Worm (Caenorhabditis elegans): ENCODE measurements around the gene W08G11.1.

Gene W08G11.1

ce11 chrV:16302439-16302838 lies 44.4 kb upstream of the W08G11.1 start, which contains the start of the genes C31A11.13 and oac-6:
TSS of gene C31A11.13 (minus strand) at chrV:16302551.
TSS of gene oac-6 (plus strand) at chrV:16302717.
- peak in 1 of 2 experiments; percentile 65 for TF ChIP-seq unc-62 (GFP tag; optimal IDR thresholded peaks at IDR 0.05 in 1 of 2)
- no peak for TF ChIP-seq unc-62 (tag; optimal IDR thresholded peaks at IDR 0.05)
- TF ChIP-seq Y48G9A.11 (GFP tag; IDR thresholded peaks at IDR 0.05), result no peak
- no peak for TF ChIP-seq ztf-7 (tag; optimal IDR thresholded peaks at IDR 0.05)
- no peak for TF ChIP-seq lin-1 (GFP tag; IDR thresholded peaks at IDR 0.05)
- no peak for TF ChIP-seq spr-1 (tag; optimal IDR thresholded peaks at IDR 0.05)
- no peak for TF ChIP-seq mxl-3 (GFP tag; optimal IDR thresholded peaks at IDR 0.05)
- no peak for TF ChIP-seq nhr-111 (GFP tag; optimal IDR thresholded peaks at IDR 0.05)
- no peak for TF ChIP-seq set-16 (GFP tag; IDR thresholded peaks at IDR 0.05)
- TF ChIP-seq vab-7 (GFP tag; IDR thresholded peaks at IDR 0.05), result no peak
- TF ChIP-seq ces-1 (GFP tag; optimal IDR thresholded peaks at IDR 0.05), result no peak
- peak; percentile 37 for TF ChIP-seq pqm-1 (tag; optimal IDR thresholded peaks at IDR 0.05)
- no peak for TF ChIP-seq T26A8.4 (GFP tag; IDR thresholded peaks at IDR 0.05)
- TF ChIP-seq Y75B8A.6 (GFP tag; IDR thresholded peaks at IDR 0.05), result no peak
- TF ChIP-seq daf-16 (GFP tag; optimal IDR thresholded peaks at IDR 0.05), result no peak
- peak; percentile 9 for TF ChIP-seq daf-16 (tag; optimal IDR thresholded peaks at IDR 0.05)
- TF ChIP-seq dmd-9 (GFP tag; IDR thresholded peaks at IDR 0.05), result no peak
- peak; percentile 27 for TF ChIP-seq nhr-28 (tag; optimal IDR thresholded peaks at IDR 0.05)
- no peak for TF ChIP-seq tra-1 (GFP tag; IDR thresholded peaks at IDR 0.05)
- TF ChIP-seq skn-1 (tag; optimal IDR thresholded peaks at IDR 0.05), result no peak
- no peak for TF ChIP-seq lin-38 (GFP tag; IDR thresholded peaks at IDR 0.05)
- TF ChIP-seq fos-1 (tag; optimal IDR thresholded peaks at IDR 0.05), result no peak
- TF ChIP-seq Y105C5A.15 (GFP tag; IDR thresholded peaks at IDR 0.05), result no peak
- no peak for TF ChIP-seq daf-12 (tag; optimal IDR thresholded peaks at IDR 0.05)
- TF ChIP-seq madf-5 (GFP tag; IDR thresholded peaks at IDR 0.05), result no peak

ce11 chrV:16307253-16307652 lies 39.6 kb upstream of the W08G11.1 start, which contains the start of gene srxa-7:
TSS of gene srxa-7 (plus strand) at chrV:16307553.
- TF ChIP-seq set-16 (GFP tag; IDR thresholded peaks at IDR 0.05), result no peak

ce11 chrV:16308343-16308742 lies 38.5 kb upstream of the W08G11.1 start:
- TF ChIP-seq dmd-6 (GFP tag; IDR thresholded peaks at IDR 0.05) (no peak), aha-1 (tag) (peak; percentile 93)

ce11 chrV:16309523-16309922 lies 37.3 kb upstream of the W08G11.1 start, which contains the start of gene oac-7:
TSS of gene oac-7 (plus strand) at chrV:16309805.
- peak; percentile 20; the same call in 1 of the 2 replicates for TF ChIP-seq dmd-6 (GFP tag; IDR thresholded peaks at IDR 0.05)
- no peak for TF ChIP-seq nhr-102 (tag; optimal IDR thresholded peaks at IDR 0.05)
- no peak for TF ChIP-seq ceh-82 (tag; optimal IDR thresholded peaks at IDR 0.05)
- no peak for TF ChIP-seq daf-8 (GFP tag; IDR thresholded peaks at IDR 0.05)
- TF ChIP-seq nhr-10 (tag; optimal IDR thresholded peaks at IDR 0.05), result no peak
- no peak for TF ChIP-seq ZK546.5 (tag; optimal IDR thresholded peaks at IDR 0.05)
- no peak for TF ChIP-seq nhr-11 (tag; optimal IDR thresholded peaks at IDR 0.05)
- TF ChIP-seq vab-7 (GFP tag; IDR thresholded peaks at IDR 0.05), result no peak
- no peak for TF ChIP-seq snpc-1.2 (GFP tag; IDR thresholded peaks at IDR 0.05)
- TF ChIP-seq hlh-30 (tag; optimal IDR thresholded peaks at IDR 0.05; ENCODE audit: insufficient read depth), result peak; percentile 37
- peak; percentile 69 for TF ChIP-seq zip-2 (tag; optimal IDR thresholded peaks at IDR 0.05)
- TF ChIP-seq ama-1 (optimal IDR thresholded peaks at IDR 0.05), result no peak
- no peak for TF ChIP-seq egl-27 (tag; optimal IDR thresholded peaks at IDR 0.05)
- TF ChIP-seq unc-62 (GFP tag; optimal IDR thresholded peaks at IDR 0.05 in 1 of 2), result peak in 1 of 2 experiments; percentile 52
- no peak for TF ChIP-seq unc-62 (tag; optimal IDR thresholded peaks at IDR 0.05)
- peak in 1 of 2 experiments; percentile 50 for TF ChIP-seq hif-1 (tag; optimal IDR thresholded peaks at IDR 0.05)
- no peak for TF ChIP-seq madf-5 (GFP tag; IDR thresholded peaks at IDR 0.05)
- TF ChIP-seq Y75B8A.6 (GFP tag; IDR thresholded peaks at IDR 0.05), result no peak
- TF ChIP-seq lin-39 (tag; optimal IDR thresholded peaks at IDR 0.05), result no peak
- TF ChIP-seq zfp-2 (tag; optimal IDR thresholded peaks at IDR 0.05), result no peak
- no peak for TF ChIP-seq nhr-237 (tag; optimal IDR thresholded peaks at IDR 0.05)
- TF ChIP-seq cey-2 (tag; optimal IDR thresholded peaks at IDR 0.05; ENCODE audit: borderline replicate concordance, insufficient read depth), result no peak
- no peak for TF ChIP-seq daf-16 (GFP tag; optimal IDR thresholded peaks at IDR 0.05)
- no peak for TF ChIP-seq daf-16 (tag; optimal IDR thresholded peaks at IDR 0.05)
- TF ChIP-seq duxl-1 (tag; optimal IDR thresholded peaks at IDR 0.05; ENCODE audit: poor library complexity), result peak; percentile 10
- peak; percentile 72 for TF ChIP-seq nhr-28 (tag; optimal IDR thresholded peaks at IDR 0.05)
- no peak for TF ChIP-seq jun-1 (tag; optimal IDR thresholded peaks at IDR 0.05)

All from whole organism, L4 larva.